Worm (Caenorhabditis elegans): Measurements from ENCODE around the gene ugt-61.

DNA sequence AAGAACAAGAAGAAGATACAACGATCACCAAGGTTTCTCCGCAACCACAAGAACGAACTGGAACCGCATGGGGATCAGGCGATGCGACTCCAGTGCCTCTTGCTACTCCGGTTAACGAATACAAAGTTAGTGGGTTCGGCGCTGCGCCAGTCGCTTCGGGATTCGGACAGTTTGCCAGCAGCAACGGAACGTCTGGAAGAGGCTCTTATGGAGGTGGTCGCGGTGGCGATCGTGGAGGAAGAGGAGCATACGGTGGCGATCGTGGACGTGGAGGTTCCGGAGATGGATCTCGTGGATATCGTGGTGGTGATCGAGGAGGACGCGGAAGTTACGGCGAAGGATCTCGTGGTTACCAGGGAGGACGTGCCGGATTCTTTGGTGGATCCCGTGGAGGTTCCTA lies 15.8 kb downstream of the ugt-61 start:
- TF ChIP-seq him-1 (tag; optimal IDR thresholded peaks at IDR 0.05) (no peak), W03F9.2 (tag; optimal IDR thresholded peaks at IDR 0.05) (no peak)

Measured in whole organism, L4/young adult.